Fruit fly (Drosophila melanogaster) whole organism: ENCODE data around the gene CG6749.

ENCODE experiments used
- CG8478 ChIP-seq: fragments of >200 bp; optimal IDR thresholded peaks from 2 replicates; lab custom pipeline; 2018; ENCODE audit warnings: inconsistent platforms
- Dll ChIP-seq: fragments of >200 bp; optimal IDR thresholded peaks from 2 replicates; lab custom pipeline; 2017
- EcR ChIP-seq, 2 experiments: fragments of >200 bp; optimal IDR thresholded peaks; 2 replicates each; lab custom pipeline; 2017; ENCODE audit warnings: missing biosample characterization in 2 of 2, missing genetic modification characterization in 2 of 2, missing genetic modification reagents in 2 of 2
- pan ChIP-seq: fragments of >200 bp; optimal IDR thresholded peaks from 2 replicates; lab custom pipeline; 2017
- psq ChIP-seq: fragments of >200 bp; optimal IDR thresholded peaks from 2 replicates; lab custom pipeline; 2017
- usp ChIP-seq: fragments of >200 bp; optimal IDR thresholded peaks from 2 replicates; lab custom pipeline; 2017; ENCODE audit warnings: missing biosample characterization, missing genetic modification characterization, mixed read lengths

The CG6749 gene

dm6 chr3L:9733563-9733962 lies at the start of gene CG6749:
CG6749 (minus strand) TSS chr3L:9733807.
- TF ChIP-seq pan (lab: Kevin White, UChicago), result no peak

dm6 chr3L:9776804-9777393 lies 43.3 kb upstream of the CG6749 start:
- TF ChIP-seq usp (GFP tag; lab: Kevin White, UChicago) (no peak), psq (lab: Kevin White, UChicago) (no peak), pan (lab: Kevin White, UChicago) (no peak), CG8478 (no peak), Dll (lab: Kevin White, UChicago) (no peak)

dm6 chr3L:9775728-9776127 lies 42.1 kb upstream of the CG6749 start:
- no peak for TF ChIP-seq EcR (GFP tag; optimal IDR thresholded peaks at IDR 0.05; lab: Kevin White, UChicago)
- TF ChIP-seq pan (lab: Kevin White, UChicago), result no peak
- TF ChIP-seq usp (GFP tag; lab: Kevin White, UChicago), result no peak
- no peak for TF ChIP-seq CG8478
- TF ChIP-seq psq (lab: Kevin White, UChicago), result no peak
- no peak for TF ChIP-seq Dll (lab: Kevin White, UChicago)

- no peak for TF ChIP-seq EcR (GFP tag; optimal IDR thresholded peaks at IDR 0.05; lab: Kevin White, UChicago)
- TF ChIP-seq usp (GFP tag; lab: Kevin White, UChicago), result no peak
Measured at dm6 chr3L:9768385-9768784, 34.8 kb upstream of the CG6749 start.

- no peak for TF ChIP-seq EcR (GFP tag; optimal IDR thresholded peaks at IDR 0.05; lab: Kevin White, UChicago)
- no peak for TF ChIP-seq usp (GFP tag; lab: Kevin White, UChicago)
- no peak for TF ChIP-seq Dll (lab: Kevin White, UChicago)
Measured at dm6 chr3L:9767636-9768358, 34.2 kb upstream of the CG6749 start.

- TF ChIP-seq Dll (lab: Kevin White, UChicago) (no peak), pan (lab: Kevin White, UChicago) (no peak), EcR (GFP tag; optimal IDR thresholded peaks at IDR 0.05; lab: Kevin White, UChicago) (no peak), usp (GFP tag; lab: Kevin White, UChicago) (no peak), CG8478 (no peak), psq (lab: Kevin White, UChicago) (no peak)
Measured at dm6 chr3L:9766364-9766763, 32.8 kb upstream of the CG6749 start.

dm6 chr3L:9765710-9766005 lies 32.1 kb upstream of the CG6749 start:
- TF ChIP-seq psq (lab: Kevin White, UChicago), result no peak
- no peak for TF ChIP-seq CG8478
- no peak for TF ChIP-seq usp (GFP tag; lab: Kevin White, UChicago)
- TF ChIP-seq pan (lab: Kevin White, UChicago), result no peak
- no peak for TF ChIP-seq EcR (GFP tag; optimal IDR thresholded peaks at IDR 0.05; lab: Kevin White, UChicago)
- no peak for TF ChIP-seq Dll (lab: Kevin White, UChicago)

- TF ChIP-seq pan (lab: Kevin White, UChicago) (no peak), EcR (GFP tag; optimal IDR thresholded peaks at IDR 0.05; lab: Kevin White, UChicago) (no peak), psq (lab: Kevin White, UChicago) (no peak), CG8478 (no peak), Dll (lab: Kevin White, UChicago) (no peak), usp (GFP tag; lab: Kevin White, UChicago) (no peak)
Measured at dm6 chr3L:9764915-9765709, 31.5 kb upstream of the CG6749 start.

dm6 chr3L:9764307-9764706 lies 30.7 kb upstream of the CG6749 start:
- TF ChIP-seq EcR (GFP tag; optimal IDR thresholded peaks at IDR 0.05; lab: Kevin White, UChicago), result no peak
- TF ChIP-seq pan (lab: Kevin White, UChicago), result no peak
- no peak for TF ChIP-seq Dll (lab: Kevin White, UChicago)
- no peak for TF ChIP-seq CG8478
- no peak for TF ChIP-seq psq (lab: Kevin White, UChicago)
- no peak for TF ChIP-seq usp (GFP tag; lab: Kevin White, UChicago)

dm6 chr3L:9763389-9763917 lies 29.8 kb upstream of the CG6749 start, which contains the start of gene Ae2:
Ae2 (plus strand) TSS chr3L:9763544.
- peak; percentile 71 for TF ChIP-seq psq (lab: Kevin White, UChicago)
- no peak for TF ChIP-seq EcR (GFP tag; optimal IDR thresholded peaks at IDR 0.05; lab: Kevin White, UChicago)
- no peak for TF ChIP-seq pan (lab: Kevin White, UChicago)

- no peak for TF ChIP-seq pan (lab: Kevin White, UChicago)
- TF ChIP-seq psq (lab: Kevin White, UChicago), result no peak
- no peak for TF ChIP-seq CG8478
- no peak for TF ChIP-seq EcR (GFP tag; optimal IDR thresholded peaks at IDR 0.05; lab: Kevin White, UChicago)
- TF ChIP-seq Dll (lab: Kevin White, UChicago), result no peak
- no peak for TF ChIP-seq usp (GFP tag; lab: Kevin White, UChicago)
Measured at dm6 chr3L:9762036-9762597, 28.5 kb upstream of the CG6749 start.
